Fruit fly (Drosophila melanogaster): ENCODE measurements around the gene Vps45.

Gene Vps45

DNA sequence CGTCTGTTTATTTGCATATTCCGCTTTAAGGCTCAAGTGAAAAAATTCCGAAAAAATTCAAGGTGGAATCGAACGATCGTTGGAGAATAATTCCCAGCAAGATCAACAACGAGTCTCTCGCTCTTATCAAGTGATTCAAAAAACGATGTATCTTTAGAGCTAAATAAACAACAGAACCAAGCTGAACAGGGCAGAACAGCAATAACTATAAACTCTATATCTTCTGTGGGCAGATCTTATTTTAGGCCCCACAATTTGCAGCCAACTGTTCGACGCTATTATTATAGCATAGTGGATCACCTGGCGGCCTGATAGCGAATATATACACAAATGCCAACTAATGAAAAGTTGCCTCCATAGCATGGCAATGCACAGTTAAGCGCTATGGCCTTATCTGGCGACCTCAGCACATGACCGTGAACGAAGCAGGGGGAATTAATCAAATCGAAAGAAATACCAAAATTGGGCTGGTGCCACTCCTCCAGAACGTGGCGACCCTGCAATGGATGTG lies 34.3 kb upstream of the Vps45 start (continued):
- TF ChIP-seq H2.0 (GFP tag; IDR thresholded peaks at IDR 0.05) (no peak), CG7963 (GFP tag; IDR thresholded peaks at IDR 0.05; ENCODE audit: partially characterized antibody) (no peak), slbo (GFP tag; IDR thresholded peaks at IDR 0.05) (0 out of 2 replicates have a peak, but pooled peaks have one; percentile 8), Awh (GFP tag; IDR thresholded peaks at IDR 0.05) (no peak), Doc2 (GFP tag; IDR thresholded peaks at IDR 0.05) (no peak), Hr78 (GFP tag; optimal IDR thresholded peaks at IDR 0.05) (peak in 1 of 2 experiments; percentile 67), btn (GFP tag; optimal IDR thresholded peaks at IDR 0.05) (no peak), dimm (GFP tag; IDR thresholded peaks at IDR 0.05) (no peak), Asciz (GFP tag; optimal IDR thresholded peaks at IDR 0.05) (no peak), CG6854 (GFP tag; optimal IDR thresholded peaks at IDR 0.05) (peak; percentile 17), mirr (GFP tag; optimal IDR thresholded peaks at IDR 0.05) (peak; percentile 80), CG18476 (GFP tag; optimal IDR thresholded peaks at IDR 0.05) (no peak), HHEX (GFP tag; optimal IDR thresholded peaks at IDR 0.05) (no peak), NfI (GFP tag; optimal IDR thresholded peaks at IDR 0.05) (no peak), dm (GFP tag; optimal IDR thresholded peaks at IDR 0.05) (no peak), cwo (GFP tag; optimal IDR thresholded peaks at IDR 0.05) (peak; percentile 73), da (GFP tag; optimal IDR thresholded peaks at IDR 0.05) (peak; percentile 14), inv (GFP tag; IDR thresholded peaks at IDR 0.05; ENCODE audit: partially characterized antibody) (no peak), CG6689 (GFP tag; IDR thresholded peaks at IDR 0.05) (no peak), chn (GFP tag; optimal IDR thresholded peaks at IDR 0.05) (no peak), CG6813 (GFP tag; optimal IDR thresholded peaks at IDR 0.05) (no peak), CG18619 (GFP tag; optimal IDR thresholded peaks at IDR 0.05) (no peak), Poxn (GFP tag; IDR thresholded peaks at IDR 0.05) (no peak), sens (GFP tag) (peak; percentile 15), cas (GFP tag; IDR thresholded peaks at IDR 0.05) (no peak), CG11560 (tag; IDR thresholded peaks at IDR 0.05) (no peak), ara (GFP tag; IDR thresholded peaks at IDR 0.05) (no peak), Sox102F (GFP tag; optimal IDR thresholded peaks at IDR 0.05) (no peak), Fer2 (tag; optimal IDR thresholded peaks at IDR 0.05) (no peak), dysf (GFP tag; IDR thresholded peaks at IDR 0.05) (no peak), CG13624 (GFP tag; optimal IDR thresholded peaks at IDR 0.05) (peak; percentile 61), sug (tag; optimal IDR thresholded peaks at IDR 0.05) (peak; percentile 81), Med (GFP tag) (peak; percentile 53), CG6683 (GFP tag; optimal IDR thresholded peaks at IDR 0.05) (no peak), CG31388 (GFP tag; optimal IDR thresholded peaks at IDR 0.05) (no peak), row (GFP tag; IDR thresholded peaks at IDR 0.05) (no peak), CG10543 (GFP tag; optimal IDR thresholded peaks at IDR 0.05) (peak; percentile 83), BEAF-32 (GFP tag; optimal IDR thresholded peaks at IDR 0.05) (no peak), trh (GFP tag; optimal IDR thresholded peaks at IDR 0.05) (no peak), Sry-β (GFP tag; optimal IDR thresholded peaks at IDR 0.05) (no peak), HLH4C (GFP tag; IDR thresholded peaks at IDR 0.05; ENCODE audit: partially characterized antibody) (no peak), Eip74EF (GFP tag; optimal IDR thresholded peaks at IDR 0.05) (no peak), CG1832 (GFP tag; optimal IDR thresholded peaks at IDR 0.05) (no peak), Hey (tag; optimal IDR thresholded peaks at IDR 0.05) (peak; percentile 18), CG15696 (tag; optimal IDR thresholded peaks at IDR 0.05) (no peak), fd96Cb (tag; optimal IDR thresholded peaks at IDR 0.05) (no peak), Deaf1 (tag; optimal IDR thresholded peaks at IDR 0.05) (peak; percentile 7), CG7745 (tag; optimal IDR thresholded peaks at IDR 0.05) (no peak), Chrac-16 (GFP tag; optimal IDR thresholded peaks at IDR 0.05) (no peak), sna (GFP tag; IDR thresholded peaks at IDR 0.05; ENCODE audit: partially characterized antibody) (no peak)

All from whole organism, embryonic.